Worm (Caenorhabditis elegans) whole organism, L1 larva: Measurements from ENCODE around the gene swp-1.

Experiments
- C16A3.4 ChIP-seq: fragments of 150-350 bp; optimal IDR thresholded peaks from 2 replicates; lab custom pipeline; 2014; ENCODE audit warnings: missing biosample characterization, missing genetic modification characterization
- C34B4.2 ChIP-seq: sonication (generic microtip); optimal IDR thresholded peaks from 2 replicates; lab custom pipeline; 2017; ENCODE audit warnings: mild to moderate bottlenecking, missing genetic modification characterization, missing compliant biosample characterization
- lin-14 ChIP-seq: fragments of 200-800 bp; sonication (Bioruptor generic); optimal IDR thresholded peaks from 2 replicates; lab custom pipeline; 2018; ENCODE audit warnings: mild to moderate bottlenecking, missing genetic modification characterization, moderate library complexity, missing compliant biosample characterization
- nhr-12 ChIP-seq: sonication (generic microtip); optimal IDR thresholded peaks from 2 replicates; lab custom pipeline; 2017; ENCODE audit warnings: missing biosample characterization, missing genetic modification characterization
- nhr-84 ChIP-seq: sonication (generic microtip); optimal IDR thresholded peaks from 2 replicates; lab custom pipeline; 2017; ENCODE audit warnings: missing biosample characterization, missing genetic modification characterization

- no peak for TF ChIP-seq nhr-12 (tag; lab: Kevin White, UChicago)
- no peak for TF ChIP-seq lin-14 (GFP tag; lab: Kevin White, UChicago)
- no peak for TF ChIP-seq nhr-84 (tag; lab: Kevin White, UChicago)
- TF ChIP-seq C34B4.2 = no peak
- TF ChIP-seq C16A3.4 (tag; lab: Kevin White, UChicago) = no peak
Observed at ce11 chrIII:5718385-5718784, 13.1 kb upstream of the swp-1 start.
